Worm (Caenorhabditis elegans): ENCODE results near the gene epg-5.

The epg-5 gene

ce11 chrII:6588605-6589292, 20.4 kb downstream of the epg-5 start, which contains the start of gene icd-1 (continued):
- TF ChIP-seq ces-1 (GFP tag; optimal IDR thresholded peaks at IDR 0.05) (no peak), nhr-76 (tag; optimal IDR thresholded peaks at IDR 0.05) (peak; percentile 55), Y75B8A.6 (GFP tag; IDR thresholded peaks at IDR 0.05) (0 out of 2 replicates have a peak, but pooled peaks have one; percentile 11), lir-3 (tag; optimal IDR thresholded peaks at IDR 0.05) (peak; percentile 7), R02D3.7 (tag; optimal IDR thresholded peaks at IDR 0.05) (peak; percentile 10), mdl-1 (tag; optimal IDR thresholded peaks at IDR 0.05) (peak; percentile 56 to 77), daf-8 (GFP tag; IDR thresholded peaks at IDR 0.05) (no peak)

ce11 chrII:6587264-6587870, 21.8 kb downstream of the epg-5 start, which contains the start of gene C56C10.7:
C56C10.7 (minus strand) TSS chrII:6587575.
- TF ChIP-seq duxl-1 (tag; optimal IDR thresholded peaks at IDR 0.05; ENCODE audit: poor library complexity) (no peak), lsy-2 (tag; optimal IDR thresholded peaks at IDR 0.05) (peak in 1 of 2 experiments; percentile 64), F49E8.2 (tag; optimal IDR thresholded peaks at IDR 0.05; ENCODE audit: borderline replicate concordance) (peak; percentile 64), skn-1 (tag; optimal IDR thresholded peaks at IDR 0.05) (no peak), T20F7.1 (GFP tag; optimal IDR thresholded peaks at IDR 0.05) (peak; percentile 73), mdt-29 (GFP tag; IDR thresholded peaks at IDR 0.05) (no peak; the same call in 1 of the 2 replicates), madf-5 (GFP tag; IDR thresholded peaks at IDR 0.05) (0 out of 4 replicates have a peak, but pooled peaks of 1 of the 2 experiments have one; percentile 39), nhr-6 (tag; optimal IDR thresholded peaks at IDR 0.05) (no peak), snpc-4 (tag; optimal IDR thresholded peaks at IDR 0.05) (no peak), ama-1 (optimal IDR thresholded peaks at IDR 0.05) (peak; percentile 74), tra-1 (GFP tag; IDR thresholded peaks at IDR 0.05) (0 out of 2 replicates have a peak, but pooled peaks have one; percentile 16), T26A8.4 (GFP tag; IDR thresholded peaks at IDR 0.05) (peak; percentile 40; the same call in 1 of the 2 replicates), nhr-48 (tag; optimal IDR thresholded peaks at IDR 0.05) (peak; percentile 12), snpc-1.2 (GFP tag; IDR thresholded peaks at IDR 0.05) (peak; percentile 54), ctbp-1 (GFP tag; IDR thresholded peaks at IDR 0.05) (peak; percentile 39; the same call in 1 of the 2 replicates), mep-1 (tag; optimal IDR thresholded peaks at IDR 0.05) (peak; percentile 30), F10B5.3 (tag; optimal IDR thresholded peaks at IDR 0.05) (peak; percentile 31), unc-130 (GFP tag; optimal IDR thresholded peaks at IDR 0.05) (no peak), daf-12 (tag; optimal IDR thresholded peaks at IDR 0.05) (no peak), ceh-32 (tag; optimal IDR thresholded peaks at IDR 0.05; ENCODE audit: poor library complexity) (no peak), nhr-102 (tag; optimal IDR thresholded peaks at IDR 0.05) (peak; percentile 58), Y5F2A.4 (GFP tag; optimal IDR thresholded peaks at IDR 0.05) (peak; percentile 3), daf-16 (GFP tag; optimal IDR thresholded peaks at IDR 0.05) (no peak), daf-16 (tag; optimal IDR thresholded peaks at IDR 0.05) (peak; percentile 14), dpl-1 (GFP tag; optimal IDR thresholded peaks at IDR 0.05) (no peak), dve-1 (tag; optimal IDR thresholded peaks at IDR 0.05; ENCODE audit: insufficient read depth) (peak; percentile 33), F44E2.7 (GFP tag; IDR thresholded peaks at IDR 0.05) (0 out of 2 replicates have a peak, but pooled peaks have one; percentile 72), arid-1 (GFP tag; conservative IDR thresholded peaks at IDR 0.05) (peak; percentile 72), R02D3.7 (tag; optimal IDR thresholded peaks at IDR 0.05) (no peak), spr-1 (tag; optimal IDR thresholded peaks at IDR 0.05) (peak; percentile 10), nhr-11 (tag; optimal IDR thresholded peaks at IDR 0.05) (no peak), zfp-3 (GFP tag; conservative IDR thresholded peaks at IDR 0.05) (no peak), nhr-42 (GFP tag; IDR thresholded peaks at IDR 0.05) (no peak), lin-38 (GFP tag; IDR thresholded peaks at IDR 0.05) (peak; percentile 74), dmd-6 (GFP tag; IDR thresholded peaks at IDR 0.05) (no peak), Y75B8A.6 (GFP tag; IDR thresholded peaks at IDR 0.05) (0 out of 2 replicates have a peak, but pooled peaks have one; percentile 48), nhr-111 (GFP tag; optimal IDR thresholded peaks at IDR 0.05) (peak; percentile 46)

Data from whole organism, L4 larva.